Worm (Caenorhabditis elegans): ENCODE measurements around the gene T19D12.10.

- TF ChIP-seq him-1 (tag; optimal IDR thresholded peaks at IDR 0.05): no peak
- TF ChIP-seq W03F9.2 (tag; optimal IDR thresholded peaks at IDR 0.05): no peak
Observed at ce11 chrII:6608626-6609025, 50.0 kb downstream of the T19D12.10 start.
